Fruit fly (Drosophila melanogaster): ENCODE measurements around the gene CG45089.

CG45089 gene

DNA sequence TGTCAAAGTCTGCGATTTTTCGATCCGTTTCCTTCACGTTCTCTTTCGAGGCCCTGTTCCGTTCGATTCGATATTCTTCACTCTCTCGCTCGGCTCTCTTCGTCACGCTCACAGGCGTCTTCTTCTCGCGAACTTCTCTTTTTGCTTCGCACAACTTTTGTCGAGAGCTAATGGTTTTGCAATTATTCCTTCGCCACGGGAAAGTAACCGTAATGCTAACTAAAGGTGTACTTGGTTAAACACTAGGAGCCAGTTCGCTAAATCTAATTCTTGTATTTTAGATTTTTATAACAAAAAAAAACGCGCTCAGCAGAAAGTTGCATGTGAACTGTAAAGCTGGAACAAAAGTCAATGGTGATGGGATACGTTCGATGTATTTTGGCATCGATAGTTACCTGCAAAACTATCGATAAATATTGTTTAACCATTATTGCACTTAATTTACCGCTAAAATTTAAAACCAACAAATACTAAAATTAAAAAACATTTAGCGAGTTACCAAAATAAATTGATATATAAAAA is 37.5 kb upstream of the CG45089 start, which contains the start of gene mahe (continued):
- peak; percentile 69 for TF ChIP-seq sna (GFP tag; IDR thresholded peaks at IDR 0.05; ENCODE audit: partially characterized antibody)
- no peak for TF ChIP-seq CG11695 (GFP tag; IDR thresholded peaks at IDR 0.05)
- TF ChIP-seq zen (tag; optimal IDR thresholded peaks at IDR 0.05) = peak; percentile 37
- TF ChIP-seq CG1647 (GFP tag; optimal IDR thresholded peaks at IDR 0.05) = no peak
- peak; percentile 71 for TF ChIP-seq CG3163 (GFP tag; optimal IDR thresholded peaks at IDR 0.05)
- peak; percentile 10 for TF ChIP-seq Myb (GFP tag; optimal IDR thresholded peaks at IDR 0.05)
- no peak for TF ChIP-seq CG3726 (GFP tag; IDR thresholded peaks at IDR 0.05)
- TF ChIP-seq Rfx (GFP tag; IDR thresholded peaks at IDR 0.05) = peak; percentile 8; the same call in 1 of the 2 replicates
- TF ChIP-seq abd-A (tag; optimal IDR thresholded peaks at IDR 0.05) = no peak
- TF ChIP-seq knrl (GFP tag; IDR thresholded peaks at IDR 0.05; ENCODE audit: partially characterized antibody) = peak; percentile 80
- no peak for TF ChIP-seq Atf-2 (GFP tag; optimal IDR thresholded peaks at IDR 0.05)
- peak; percentile 13 for TF ChIP-seq CG4617 (GFP tag; optimal IDR thresholded peaks at IDR 0.05; ENCODE audit: borderline replicate concordance)
- peak; percentile 89 for TF ChIP-seq Sry-δ (GFP tag; optimal IDR thresholded peaks at IDR 0.05)
- TF ChIP-seq Vsx1 (GFP tag; optimal IDR thresholded peaks at IDR 0.05) = no peak
- peak; percentile 69; the same call in 2 of the 3 replicates for TF ChIP-seq vnd (GFP tag; IDR thresholded peaks at IDR 0.05; ENCODE audit: partially characterized antibody)
- TF ChIP-seq zen2 (GFP tag; IDR thresholded peaks at IDR 0.05; ENCODE audit: partially characterized antibody) = peak; percentile 61; the same call in 1 of the 3 replicates
- peak; percentile 93 for TF ChIP-seq chinmo (GFP tag; IDR thresholded peaks at IDR 0.05; ENCODE audit: partially characterized antibody)
- no peak for TF ChIP-seq Sox100B (GFP tag; optimal IDR thresholded peaks at IDR 0.05)
- TF ChIP-seq Gsc (GFP tag; IDR thresholded peaks at IDR 0.05) = no peak
- TF ChIP-seq Trl (optimal IDR thresholded peaks at IDR 0.05) = peak; percentile 74 to 90
- peak; percentile 5 for TF ChIP-seq Trl (GFP tag; optimal IDR thresholded peaks at IDR 0.05)
- peak; percentile 57 for TF ChIP-seq pzg (GFP tag; optimal IDR thresholded peaks at IDR 0.05)
- no peak for TF ChIP-seq CG12942 (GFP tag; optimal IDR thresholded peaks at IDR 0.05)
- TF ChIP-seq HLH3B (GFP tag; IDR thresholded peaks at IDR 0.05) = 0 out of 2 replicates have a peak, but pooled peaks have one; percentile 7
- TF ChIP-seq CG5245 (GFP tag; optimal IDR thresholded peaks at IDR 0.05) = no peak
- peak; percentile 49 for TF ChIP-seq CG17385 (GFP tag; optimal IDR thresholded peaks at IDR 0.05)
- peak; percentile 29 for TF ChIP-seq CG10267 (tag; optimal IDR thresholded peaks at IDR 0.05)
- peak; percentile 44 for TF ChIP-seq lbe (GFP tag; optimal IDR thresholded peaks at IDR 0.05)
- no peak for TF ChIP-seq prd (optimal IDR thresholded peaks at IDR 0.05)
- no peak for TF ChIP-seq prd (GFP tag; IDR thresholded peaks at IDR 0.05)
- TF ChIP-seq scrt (GFP tag; optimal IDR thresholded peaks at IDR 0.05) = peak; percentile 38
- peak; percentile 94 for TF ChIP-seq bbx (GFP tag; IDR thresholded peaks at IDR 0.05; ENCODE audit: partially characterized antibody)

DNA sequence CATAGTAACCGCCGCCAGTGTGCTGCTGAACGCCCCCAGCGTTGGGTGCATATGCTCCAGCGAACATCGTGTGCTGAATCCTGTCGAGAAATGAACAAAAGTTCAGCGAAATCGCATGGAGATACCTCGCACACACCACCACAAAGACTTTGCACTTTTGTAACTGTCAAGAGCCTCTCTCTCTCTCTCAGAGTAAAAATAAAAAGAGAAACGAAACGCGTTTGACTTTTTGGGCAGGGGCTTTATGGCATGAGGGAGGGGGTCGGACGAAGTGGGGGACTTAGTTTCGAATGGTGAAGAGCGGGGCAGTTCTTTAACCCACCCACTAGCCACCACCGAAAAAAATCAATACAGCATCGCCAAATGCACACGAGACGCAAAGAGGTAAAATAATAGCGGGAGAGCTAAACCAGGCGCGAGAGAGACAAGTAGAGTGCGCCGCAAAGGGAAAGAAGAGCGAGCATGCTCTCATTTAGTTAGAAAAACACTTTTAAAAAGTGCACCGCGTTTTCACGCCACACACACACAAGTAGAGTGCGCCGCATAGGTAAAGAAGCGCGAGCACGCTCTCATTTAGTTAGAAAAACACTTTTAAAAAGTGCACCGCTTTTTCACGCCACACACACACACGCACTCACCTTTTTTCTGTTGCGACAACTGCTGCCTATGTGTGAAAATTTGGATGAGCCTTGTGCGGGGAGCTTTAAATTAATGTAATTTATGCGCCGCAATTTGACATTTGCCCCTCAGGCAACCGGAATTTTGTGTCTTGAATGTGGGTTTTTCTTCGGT is 36.8 kb upstream of the CG45089 start:
- TF ChIP-seq CG14441 (GFP tag; IDR thresholded peaks at IDR 0.05) (no peak), Atf-2 (GFP tag; optimal IDR thresholded peaks at IDR 0.05) (no peak), grn (GFP tag; optimal IDR thresholded peaks at IDR 0.05) (no peak), NK7.1 (GFP tag; optimal IDR thresholded peaks at IDR 0.05) (no peak), CG17385 (GFP tag; optimal IDR thresholded peaks at IDR 0.05) (no peak), nom (GFP tag; optimal IDR thresholded peaks at IDR 0.05) (peak; percentile 76), CG6254 (GFP tag; optimal IDR thresholded peaks at IDR 0.05) (no peak), CG11247 (GFP tag; IDR thresholded peaks at IDR 0.05) (no peak), cg (GFP tag; optimal IDR thresholded peaks at IDR 0.05) (peak; percentile 83), ap (GFP tag; IDR thresholded peaks at IDR 0.05) (no peak), Max (GFP tag; optimal IDR thresholded peaks at IDR 0.05) (no peak), CG2116 (GFP tag; optimal IDR thresholded peaks at IDR 0.05) (no peak), HLH54F (GFP tag; optimal IDR thresholded peaks at IDR 0.05) (no peak), wor (GFP tag; IDR thresholded peaks at IDR 0.05) (no peak), Meics (GFP tag; optimal IDR thresholded peaks at IDR 0.05) (no peak), run (tag; optimal IDR thresholded peaks at IDR 0.05) (no peak), zfh2 (GFP tag; optimal IDR thresholded peaks at IDR 0.05) (no peak), Nf-YB (GFP tag; optimal IDR thresholded peaks at IDR 0.05) (no peak), eve (GFP tag; optimal IDR thresholded peaks at IDR 0.05) (no peak), nerfin-1 (tag; optimal IDR thresholded peaks at IDR 0.05) (peak; percentile 1)

All from whole organism, embryonic.